Worm (Caenorhabditis elegans): ENCODE data around the gene B0454.26.

DNA sequence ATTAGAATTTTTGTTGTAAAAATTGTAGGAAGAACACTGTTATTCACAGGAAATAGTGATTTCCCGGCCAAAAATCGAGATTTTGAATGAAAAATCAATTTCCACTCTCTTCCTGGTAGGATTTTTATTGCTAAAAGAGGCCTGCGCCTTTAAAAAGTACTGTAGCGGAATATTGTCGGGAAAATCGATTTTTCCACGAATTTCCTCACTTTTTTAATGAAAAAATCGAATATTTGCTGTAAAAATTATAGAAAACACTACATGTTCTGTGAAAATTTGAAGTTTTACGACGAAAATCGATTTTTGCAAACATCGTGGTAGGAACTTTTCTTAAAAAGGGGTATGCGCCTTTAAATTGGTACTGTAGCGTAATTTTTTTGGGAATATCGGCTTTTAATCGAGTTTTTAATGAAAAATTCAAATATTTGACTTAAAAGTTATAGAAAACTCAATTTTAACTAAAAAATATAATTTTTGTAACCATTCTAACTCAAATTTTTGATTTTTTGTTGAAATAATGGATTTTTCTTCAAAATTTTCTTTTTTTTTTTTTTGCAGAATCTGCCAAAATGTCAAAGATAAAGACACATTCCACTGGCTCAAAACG is 18.0 kb upstream of the B0454.26 start, which contains the start of gene lin-8:
- TF ChIP-seq flt-1 (GFP tag; IDR thresholded peaks at IDR 0.05) (no peak), tab-1 (GFP tag; IDR thresholded peaks at IDR 0.05) (no peak), klf-2 (GFP tag; conservative IDR thresholded peaks at IDR 0.05) (no peak), med-1 (GFP tag; optimal IDR thresholded peaks at IDR 0.05; ENCODE audit: insufficient read depth) (no peak), ztf-29 (GFP tag; IDR thresholded peaks at IDR 0.05) (no peak), T22C8.4 (GFP tag; IDR thresholded peaks at IDR 0.05) (no peak)
